Worm (Caenorhabditis elegans) whole organism, late embryonic: Measurements from ENCODE around the gene spds-1.
A peak's percentile ranks its signal among the peaks of the same experiment; 100 is the strongest.

ENCODE experiments used
- che-1 ChIP-seq: sonication (generic microtip); optimal IDR thresholded peaks from 2 replicates; lab custom pipeline; 2016; ENCODE audit warnings: mild to moderate bottlenecking, missing genetic modification characterization, missing compliant biosample characterization
- fkh-10 ChIP-seq: fragments of 150-350 bp; optimal IDR thresholded peaks from 2 replicates; lab custom pipeline; 2014; ENCODE audit warnings: missing biosample characterization, missing genetic modification reagents, missing genetic modification characterization
- hlh-30 ChIP-seq: sonication (generic microtip); optimal IDR thresholded peaks from 2 replicates; lab custom pipeline; 2017; ENCODE audit warnings: antibody characterized with exemption, missing genetic modification characterization, missing compliant biosample characterization; ENCODE audit not compliant: insufficient read depth
- npax-4 ChIP-seq: sonication (generic microtip); optimal IDR thresholded peaks from 2 replicates; lab custom pipeline; 2016; ENCODE audit warnings: missing genetic modification characterization, missing compliant biosample characterization
- syd-9 ChIP-seq: sonication (generic microtip); optimal IDR thresholded peaks from 2 replicates; lab custom pipeline; 2016; ENCODE audit warnings: mild to moderate bottlenecking, missing genetic modification characterization, moderate library complexity, missing compliant biosample characterization
- tbx-2 ChIP-seq: sonication (generic microtip); optimal IDR thresholded peaks from 2 replicates; lab custom pipeline; 2016; ENCODE audit warnings: missing genetic modification characterization, missing compliant biosample characterization

DNA sequence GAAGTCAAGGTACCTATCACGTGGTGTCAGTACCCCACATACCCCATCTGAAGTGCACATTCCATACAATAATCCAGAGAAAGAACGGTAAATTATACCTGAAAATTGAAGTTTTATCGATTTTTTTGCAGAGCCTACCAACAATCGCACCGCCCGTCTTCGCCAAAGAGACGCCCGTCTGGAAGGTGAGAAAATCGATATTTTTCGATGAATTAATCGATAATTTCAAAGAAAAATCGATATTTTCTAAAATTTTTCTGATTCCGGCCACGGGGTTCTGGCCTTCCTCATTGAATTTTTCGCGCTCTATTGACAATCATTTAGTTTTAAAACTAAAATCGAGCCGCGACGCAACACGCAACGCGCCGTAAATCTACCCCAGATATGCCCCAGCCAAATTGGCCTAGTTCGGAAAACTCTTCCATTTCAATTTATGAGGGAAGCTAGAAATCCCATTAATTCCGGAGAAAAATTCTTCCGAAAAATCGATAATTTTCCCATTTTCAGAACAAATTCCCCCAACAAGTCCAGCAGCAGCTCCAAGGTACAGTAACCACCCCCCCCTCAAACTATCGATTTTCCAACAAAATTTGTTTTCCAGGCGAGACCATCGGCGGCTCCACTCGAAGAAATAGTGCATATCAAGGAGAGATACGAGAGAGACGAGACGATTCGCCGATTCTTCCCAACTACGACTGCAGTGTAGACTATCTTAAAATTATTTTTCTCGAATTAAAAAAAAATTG is 40.1 kb upstream of the spds-1 start:
- no peak for TF ChIP-seq fkh-10 (GFP tag; lab: Kevin White, UChicago)
- peak; percentile 30 for TF ChIP-seq hlh-30 (tag; lab: Kevin White, UChicago)
- no peak for TF ChIP-seq che-1 (tag; lab: Kevin White, UChicago)
- TF ChIP-seq syd-9 (tag; lab: Kevin White, UChicago) = no peak
- no peak for TF ChIP-seq tbx-2 (tag; lab: Kevin White, UChicago)
- no peak for TF ChIP-seq npax-4
